Fruit fly (Drosophila melanogaster) whole organism, embryonic: Measurements from ENCODE around the gene CG7156.
A peak's percentile ranks its signal among the peaks of the same experiment; 100 is the strongest.

Source experiments
- Aef1 ChIP-seq: fragments of 200-800 bp; sonication (Bioruptor generic); IDR thresholded peaks from 3 replicates; pipeline ENCODE4 v1.3.6; 2022; ENCODE audit warnings: missing biosample characterization, missing genetic modification characterization
- CG10274 ChIP-seq: fragments of 200-800 bp; sonication (Bioruptor generic); optimal IDR thresholded peaks from 3 replicates; lab custom pipeline; 2017; ENCODE audit warnings: missing biosample characterization, mild to moderate bottlenecking, missing genetic modification characterization
- CG10654 ChIP-seq: fragments of 200-800 bp; sonication (Bioruptor generic); optimal IDR thresholded peaks from 2 replicates; lab custom pipeline; 2016; ENCODE audit warnings: missing biosample characterization, missing genetic modification characterization
- CG12391 ChIP-seq: fragments of 200-800 bp; sonication (Bioruptor generic); optimal IDR thresholded peaks from 3 replicates; lab custom pipeline; 2018; ENCODE audit warnings: missing biosample characterization, mild to moderate bottlenecking, missing genetic modification characterization, moderate library complexity
- CG14014 ChIP-seq: fragments of 200-800 bp; sonication (Bioruptor generic); IDR thresholded peaks from 2 replicates; pipeline ENCODE4 v1.3.6; 2022; ENCODE audit warnings: missing biosample characterization, missing genetic modification characterization
- CG15479 ChIP-seq: fragments of 200-800 bp; sonication (Bioruptor generic); optimal IDR thresholded peaks from 3 replicates; lab custom pipeline; 2019; ENCODE audit warnings: missing biosample characterization, mild to moderate bottlenecking, missing genetic modification characterization, moderate library complexity
- CG15514 ChIP-seq: fragments of 200-800 bp; sonication (Bioruptor generic); optimal IDR thresholded peaks from 3 replicates; lab custom pipeline; 2017; ENCODE audit warnings: missing biosample characterization, missing genetic modification characterization, mild to moderate bottlenecking, moderate library complexity, missing genetic modification reagents
- CG1602 ChIP-seq: fragments of 200-800 bp; sonication (Bioruptor generic); optimal IDR thresholded peaks from 3 replicates; lab custom pipeline; 2016; ENCODE audit warnings: missing biosample characterization, missing genetic modification characterization
- CG16815 ChIP-seq: fragments of 200-800 bp; sonication (Bioruptor generic); optimal IDR thresholded peaks from 3 replicates; lab custom pipeline; 2017; ENCODE audit warnings: missing biosample characterization, mild to moderate bottlenecking, missing genetic modification characterization
- CG16863 ChIP-seq: fragments of 200-800 bp; sonication (Bioruptor generic); optimal IDR thresholded peaks from 3 replicates; lab custom pipeline; 2016; ENCODE audit warnings: missing biosample characterization, missing genetic modification characterization
- CG17186 ChIP-seq: fragments of 200-800 bp; sonication (Bioruptor generic); optimal IDR thresholded peaks from 3 replicates; lab custom pipeline; 2017; ENCODE audit warnings: missing biosample characterization, missing genetic modification reagents, missing genetic modification characterization
- CG17829 ChIP-seq: fragments of 200-800 bp; optimal IDR thresholded peaks from 2 replicates; lab custom pipeline; 2019; ENCODE audit warnings: missing biosample characterization, mild to moderate bottlenecking, missing genetic modification characterization, moderate library complexity
- CG2120 ChIP-seq: fragments of 200-800 bp; sonication (Bioruptor generic); optimal IDR thresholded peaks from 3 replicates; lab custom pipeline; 2016; ENCODE audit warnings: missing biosample characterization, missing genetic modification characterization
- CG3847 ChIP-seq: fragments of 200-800 bp; sonication (Bioruptor generic); IDR thresholded peaks from 2 replicates; pipeline ENCODE4 v1.3.6; 2022; ENCODE audit warnings: missing biosample characterization, missing genetic modification characterization
- CG4617 ChIP-seq: fragments of 200-800 bp; sonication (Bioruptor generic); optimal IDR thresholded peaks from 3 replicates; lab custom pipeline; 2016; ENCODE audit warnings: missing biosample characterization, missing genetic modification characterization, borderline replicate concordance
- CG5953 ChIP-seq: fragments of 200-800 bp; sonication (Bioruptor generic); IDR thresholded peaks from 2 replicates; pipeline ENCODE4 v1.3.6; 2022; ENCODE audit warnings: missing biosample characterization, missing genetic modification characterization
- CG6683 ChIP-seq: fragments of 200-800 bp; sonication (Bioruptor generic); optimal IDR thresholded peaks from 2 replicates; lab custom pipeline; 2017; ENCODE audit warnings: missing biosample characterization, mild to moderate bottlenecking, missing genetic modification characterization, missing genetic modification reagents
- CG8765 ChIP-seq: fragments of 200-800 bp; sonication (Bioruptor generic); IDR thresholded peaks from 2 replicates; pipeline ENCODE4 v1.3.6; 2022; ENCODE audit warnings: missing biosample characterization, missing genetic modification characterization
- CG9215 ChIP-seq: fragments of 200-800 bp; sonication (Bioruptor generic); IDR thresholded peaks from 2 replicates; pipeline ENCODE4 v1.3.6; 2022; ENCODE audit warnings: missing biosample characterization, missing genetic modification characterization
- CG9876 ChIP-seq: fragments of 200-800 bp; sonication (Bioruptor generic); optimal IDR thresholded peaks from 2 replicates; lab custom pipeline; 2016; ENCODE audit warnings: missing biosample characterization, missing genetic modification characterization
- E2f2 ChIP-seq: fragments of 200-800 bp; sonication (Bioruptor generic); IDR thresholded peaks from 2 replicates; pipeline ENCODE4 v1.3.6; 2022; ENCODE audit warnings: missing biosample characterization, missing genetic modification characterization
- Fer3 ChIP-seq: fragments of 200-800 bp; sonication (Bioruptor generic); optimal IDR thresholded peaks from 2 replicates; lab custom pipeline; 2018; ENCODE audit warnings: missing biosample characterization, mild to moderate bottlenecking, missing genetic modification characterization, moderate library complexity
- Gug ChIP-seq: fragments of 200-800 bp; sonication (Bioruptor generic); IDR thresholded peaks from 4 replicates; pipeline ENCODE4 v1.3.6; 2022; ENCODE audit warnings: missing biosample characterization, missing genetic modification characterization
- H15 ChIP-seq: fragments of 200-800 bp; sonication (Bioruptor generic); IDR thresholded peaks from 3 replicates; pipeline ENCODE4 v1.3.6; 2022; ENCODE audit warnings: missing biosample characterization, missing genetic modification characterization
- Hand ChIP-seq: fragments of 200-800 bp; sonication (Bioruptor generic); optimal IDR thresholded peaks from 2 replicates; lab custom pipeline; 2017; ENCODE audit warnings: mild to moderate bottlenecking, missing biosample characterization, missing genetic modification reagents, missing genetic modification characterization
- HmgZ ChIP-seq: fragments of 200-800 bp; sonication (Bioruptor generic); optimal IDR thresholded peaks from 2 replicates; lab custom pipeline; 2018; ENCODE audit warnings: missing biosample characterization, mild to moderate bottlenecking, missing genetic modification characterization
- Jarid2 ChIP-seq: fragments of 200-800 bp; sonication (Bioruptor generic); optimal IDR thresholded peaks from 3 replicates; lab custom pipeline; 2017; ENCODE audit warnings: mild to moderate bottlenecking, missing biosample characterization, missing genetic modification reagents, missing genetic modification characterization
- MBD-R2 ChIP-seq: fragments of 200-800 bp; sonication (Bioruptor generic); IDR thresholded peaks from 2 replicates; pipeline ENCODE4 v1.3.6; 2022; ENCODE audit warnings: missing biosample characterization, missing genetic modification characterization
- Nf-YC ChIP-seq: fragments of 200-800 bp; optimal IDR thresholded peaks from 3 replicates; lab custom pipeline; 2019; ENCODE audit warnings: missing biosample characterization, mild to moderate bottlenecking, missing genetic modification characterization, moderate library complexity
- Poxn ChIP-seq: fragments of 200-800 bp; sonication (Bioruptor generic); IDR thresholded peaks from 2 replicates; pipeline ENCODE4 v1.3.6; 2022; ENCODE audit warnings: missing biosample characterization, missing genetic modification characterization
- Vsx1 ChIP-seq: fragments of 200-800 bp; sonication (Bioruptor generic); optimal IDR thresholded peaks from 2 replicates; lab custom pipeline; 2017; ENCODE audit warnings: missing biosample characterization, mild to moderate bottlenecking, missing genetic modification characterization, missing genetic modification reagents
- bbx ChIP-seq: fragments of 200-800 bp; sonication (Bioruptor generic); IDR thresholded peaks from 2 replicates; pipeline ENCODE4 v1.3.6; 2022; ENCODE audit warnings: missing biosample characterization, missing genetic modification characterization; ENCODE audit not compliant: partially characterized antibody
- bcd ChIP-seq: fragments of 200-800 bp; sonication (Bioruptor generic); optimal IDR thresholded peaks from 2 replicates; lab custom pipeline; 2017; ENCODE audit warnings: missing biosample characterization, mild to moderate bottlenecking, missing genetic modification characterization
- br ChIP-seq: fragments of >200 bp; optimal IDR thresholded peaks from 2 replicates; lab custom pipeline; 2017
- gem ChIP-seq: fragments of 200-800 bp; sonication (Bioruptor generic); optimal IDR thresholded peaks from 2 replicates; lab custom pipeline; 2019; ENCODE audit warnings: missing biosample characterization, mild to moderate bottlenecking, missing genetic modification characterization, moderate library complexity
- gro ChIP-seq: fragments of 200-800 bp; sonication (Bioruptor generic); optimal IDR thresholded peaks from 2 replicates; lab custom pipeline; 2016; ENCODE audit warnings: missing biosample characterization, missing genetic modification characterization
- hkb ChIP-seq, 2 experiments: fragments of 200-800 bp in 1 of 2; fragments of >200 bp in 1 of 2; sonication (Bioruptor generic) in 1 of 2; IDR thresholded peaks in 1 of 2; optimal IDR thresholded peaks in 1 of 2; 2 replicates each; pipeline versions ENCODE4 v1.3.6 to Lab custom; 2017 to 2022; ENCODE audit warnings: missing biosample characterization in 1 of 2, missing genetic modification characterization in 1 of 2
- inv ChIP-seq: fragments of 200-800 bp; sonication (Bioruptor generic); IDR thresholded peaks from 2 replicates; pipeline ENCODE4 v1.3.6; 2022; ENCODE audit warnings: missing biosample characterization, missing genetic modification characterization; ENCODE audit not compliant: partially characterized antibody
- kay ChIP-seq: fragments of 200-800 bp; sonication (Bioruptor generic); optimal IDR thresholded peaks from 2 replicates; lab custom pipeline; 2016; ENCODE audit warnings: missing biosample characterization, missing genetic modification characterization
- pfk ChIP-seq: fragments of 200-800 bp; sonication (Bioruptor generic); optimal IDR thresholded peaks from 2 replicates; lab custom pipeline; 2018; ENCODE audit warnings: missing biosample characterization, mild to moderate bottlenecking, missing genetic modification characterization, moderate library complexity
- pita ChIP-seq: fragments of 200-800 bp; sonication (Bioruptor generic); optimal IDR thresholded peaks from 2 replicates; lab custom pipeline; 2017; ENCODE audit warnings: missing biosample characterization, mild to moderate bottlenecking, missing genetic modification characterization
- prd ChIP-seq, 3 experiments: fragments of >200 bp in 2 of 3; fragments of 200-800 bp in 1 of 3; sonication (Bioruptor generic) in 1 of 3; optimal IDR thresholded peaks in 2 of 3; IDR thresholded peaks in 1 of 3; 2 replicates in 2 of 3; 3 replicates in 1 of 3; pipeline versions ENCODE4 v1.3.6 to Lab custom; 2017 to 2022; ENCODE audit warnings: missing biosample characterization in 1 of 3, missing genetic modification characterization in 1 of 3
- pzg ChIP-seq: fragments of 200-800 bp; sonication (Bioruptor generic); optimal IDR thresholded peaks from 3 replicates; lab custom pipeline; 2018; ENCODE audit warnings: missing biosample characterization, mild to moderate bottlenecking, missing genetic modification characterization, moderate library complexity
- sc ChIP-seq, 3 experiments: fragments of >200 bp in 2 of 3; fragments of 200-800 bp in 1 of 3; sonication (Bioruptor generic) in 1 of 3; optimal IDR thresholded peaks; 2 replicates in 2 of 3; 3 replicates in 1 of 3; lab custom pipeline; 2017; ENCODE audit warnings: mild to moderate bottlenecking in 1 of 3, missing biosample characterization in 1 of 3, missing genetic modification characterization in 1 of 3, missing genetic modification reagents in 1 of 3
- stwl ChIP-seq: fragments of 200-800 bp; sonication (Bioruptor generic); optimal IDR thresholded peaks from 3 replicates; lab custom pipeline; 2018; ENCODE audit warnings: missing biosample characterization, mild to moderate bottlenecking, missing genetic modification characterization, moderate library complexity
- sug ChIP-seq: fragments of 200-800 bp; optimal IDR thresholded peaks from 2 replicates; lab custom pipeline; 2019; ENCODE audit warnings: missing biosample characterization, mild to moderate bottlenecking, missing genetic modification characterization, moderate library complexity
- tin ChIP-seq: fragments of 200-800 bp; sonication (Bioruptor generic); optimal IDR thresholded peaks from 3 replicates; lab custom pipeline; 2016; ENCODE audit warnings: missing biosample characterization, missing genetic modification characterization
- vnd ChIP-seq: fragments of 200-800 bp; sonication (Bioruptor generic); IDR thresholded peaks from 3 replicates; pipeline ENCODE4 v1.3.6; 2022; ENCODE audit warnings: missing biosample characterization, missing genetic modification characterization; ENCODE audit not compliant: partially characterized antibody
- z ChIP-seq: fragments of 200-800 bp; sonication (Bioruptor generic); IDR thresholded peaks from 3 replicates; pipeline ENCODE4 v1.3.6; 2022; ENCODE audit warnings: missing biosample characterization, missing genetic modification characterization
- zfh1 ChIP-seq: fragments of 200-800 bp; sonication (Bioruptor generic); IDR thresholded peaks from 3 replicates; pipeline ENCODE4 v1.3.6; 2022; ENCODE audit warnings: missing biosample characterization, missing genetic modification characterization

The CG7156 gene

DNA sequence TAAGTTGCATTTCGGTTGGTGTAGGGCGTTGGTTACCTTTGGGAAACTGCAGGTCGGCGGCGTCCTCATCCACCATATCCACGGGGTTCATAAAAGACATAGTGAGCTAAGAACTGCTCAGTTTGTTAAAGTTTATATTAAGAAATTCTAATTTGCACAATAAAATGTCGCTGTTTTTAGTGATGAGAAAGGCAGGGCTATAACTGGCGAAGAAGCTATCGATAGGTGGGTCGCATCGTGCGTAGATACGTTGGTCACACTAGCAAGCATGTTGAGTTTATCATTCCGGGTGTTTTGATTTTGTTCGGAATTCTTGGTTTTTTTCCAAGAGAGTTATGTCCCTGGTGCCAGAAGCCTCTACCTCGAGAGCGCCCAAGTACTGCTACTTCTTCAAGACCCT lies 13.3 kb upstream of the CG7156 start, which contains the start of the genes Ada2a, Polr2D, Tgs1 and moi (continued):
- TF ChIP-seq MBD-R2 (GFP tag; lab: Robert Waterston, UW) (peak; percentile 96), gem (tag; lab: Kevin White, UChicago) (no peak), Fer3 (tag; lab: Kevin White, UChicago) (no peak), CG1602 (GFP tag; lab: Kevin White, UChicago) (no peak), Vsx1 (GFP tag; lab: Kevin White, UChicago) (no peak), br (lab: Kevin White, UChicago) (no peak), CG9876 (no peak), CG2120 (GFP tag; lab: Kevin White, UChicago) (peak; percentile 9), tin (GFP tag; lab: Kevin White, UChicago) (no peak), HmgZ (tag; lab: Kevin White, UChicago) (peak; percentile 15), Gug (GFP tag; lab: Robert Waterston, UW) (no peak), zfh1 (no peak), Hand (GFP tag; lab: Kevin White, UChicago) (no peak), pzg (GFP tag; lab: Kevin White, UChicago) (peak; percentile 72), CG3847 (GFP tag; lab: Robert Waterston, UW) (0 out of 2 replicates have a peak, but pooled peaks have one; percentile 33), CG6683 (GFP tag; lab: Kevin White, UChicago) (no peak), CG15479 (GFP tag; lab: Kevin White, UChicago) (peak; percentile 64), CG9215 (GFP tag; lab: Robert Waterston, UW) (no peak), pfk (GFP tag; lab: Kevin White, UChicago) (no peak), z (no peak), CG10654 (GFP tag; lab: Kevin White, UChicago) (no peak), E2f2 (peak; percentile 79), CG5953 (GFP tag; lab: Robert Waterston, UW) (no peak), CG10274 (GFP tag; lab: Kevin White, UChicago) (no peak), CG15514 (GFP tag; lab: Kevin White, UChicago) (peak; percentile 48), sc (optimal IDR thresholded peaks at IDR 0.05; lab: Kevin White, UChicago) (no peak), sc (GFP tag; optimal IDR thresholded peaks at IDR 0.05; lab: Kevin White, UChicago) (no peak), CG17829 (peak; percentile 12), Jarid2 (no peak), bbx (GFP tag; lab: Robert Waterston, UW) (peak; percentile 82), CG14014 (no peak), bcd (GFP tag; lab: Kevin White, UChicago) (no peak), kay (GFP tag; lab: Kevin White, UChicago) (no peak), CG8765 (GFP tag; lab: Robert Waterston, UW) (no peak), vnd (GFP tag; lab: Robert Waterston, UW) (peak; percentile 61), gro (GFP tag; lab: Kevin White, UChicago) (peak; percentile 15), Nf-YC (tag; lab: Kevin White, UChicago) (peak; percentile 5), pita (GFP tag; lab: Kevin White, UChicago) (no peak), Poxn (GFP tag; lab: Robert Waterston, UW) (no peak), CG4617 (GFP tag; lab: Kevin White, UChicago) (peak; percentile 92), prd (optimal IDR thresholded peaks at IDR 0.05; lab: Kevin White, UChicago) (no peak), prd (GFP tag; IDR thresholded peaks at IDR 0.05; lab: Robert Waterston, UW) (no peak), sug (no peak), H15 (no peak), CG16815 (GFP tag; lab: Kevin White, UChicago) (no peak), hkb (optimal IDR thresholded peaks at IDR 0.05; lab: Kevin White, UChicago) (peak; percentile 47), hkb (GFP tag; IDR thresholded peaks at IDR 0.05; lab: Robert Waterston, UW) (no peak), inv (GFP tag; lab: Robert Waterston, UW) (peak; percentile 66), CG16863 (GFP tag; lab: Kevin White, UChicago) (no peak), Aef1 (GFP tag; lab: Robert Waterston, UW) (no peak), CG12391 (tag; lab: Kevin White, UChicago) (no peak), CG17186 (GFP tag; lab: Kevin White, UChicago) (peak; percentile 9), stwl (peak; percentile 49)
